Fruit fly (Drosophila melanogaster) ovary, adult (tissue): Measurements from ENCODE around the gene dpr6.

ENCODE experiments used
- CG17801 ChIP-seq: fragments of 200-800 bp; optimal IDR thresholded peaks from 2 replicates; lab custom pipeline; 2019; ENCODE audit warnings: missing biosample characterization, mild to moderate bottlenecking, missing genetic modification characterization, moderate library complexity; ENCODE audit not compliant: partially characterized antibody

dpr6 gene

DNA sequence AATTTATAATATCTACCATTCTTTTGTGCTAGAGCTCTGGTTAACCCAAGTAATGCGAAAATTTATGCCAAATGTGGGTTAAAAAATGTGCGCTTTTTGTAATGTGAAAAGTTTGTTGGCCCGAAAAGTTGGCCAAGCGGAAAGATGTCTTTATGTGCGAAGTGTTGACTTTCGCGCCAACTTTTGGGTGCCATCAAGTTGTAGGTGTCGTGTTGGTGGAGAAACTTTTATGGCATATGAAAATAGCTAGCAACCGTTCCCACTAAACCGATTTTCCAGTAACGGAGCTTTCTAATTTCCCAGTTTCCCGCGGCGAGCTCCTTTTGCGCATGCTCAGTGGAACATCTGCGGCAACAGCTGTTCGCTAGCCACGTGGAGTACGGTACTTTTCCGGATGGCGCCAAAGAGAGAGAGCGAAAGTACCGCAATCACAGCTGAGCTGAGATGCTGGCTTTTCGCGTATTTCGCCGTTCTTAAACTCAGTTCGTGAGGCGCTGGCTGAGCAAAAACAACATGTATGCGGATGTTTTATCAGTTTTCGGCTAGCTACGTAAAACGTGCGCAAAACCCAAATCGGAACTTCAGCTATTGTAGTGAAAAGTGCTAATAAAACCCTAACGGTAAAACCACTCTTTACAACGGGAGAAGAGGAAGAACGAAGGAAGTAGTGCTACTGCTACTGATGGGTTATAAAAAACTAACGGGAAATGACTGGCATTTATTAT, at the start of gene dpr6:
Gene dpr6 (plus strand): TSS at position 480 of the 725 bp plus-strand sequence.
- TF ChIP-seq CG17801 (GFP tag; lab: Kevin White, UChicago) = no peak

DNA sequence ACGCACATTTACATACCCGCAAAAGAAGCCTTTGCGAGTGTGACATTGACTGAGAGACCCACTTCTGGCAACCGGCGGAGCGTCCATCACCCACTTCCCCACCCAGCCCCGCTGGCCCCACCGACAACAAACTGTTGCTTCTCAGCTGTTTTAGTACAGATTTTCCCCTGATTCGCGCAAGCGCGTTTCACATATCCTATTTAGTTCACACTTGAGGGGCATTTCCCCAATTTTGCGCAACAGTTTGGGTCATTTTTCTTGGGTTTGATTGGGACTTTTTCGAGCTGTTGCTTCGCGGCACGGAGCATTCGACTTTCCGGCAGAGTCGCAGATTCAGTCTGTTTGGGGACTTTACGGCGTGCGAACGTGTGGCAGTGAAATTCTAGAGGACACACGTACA, 47.3 kb upstream of the dpr6 start:
- TF ChIP-seq CG17801 (GFP tag; lab: Kevin White, UChicago) = no peak

DNA sequence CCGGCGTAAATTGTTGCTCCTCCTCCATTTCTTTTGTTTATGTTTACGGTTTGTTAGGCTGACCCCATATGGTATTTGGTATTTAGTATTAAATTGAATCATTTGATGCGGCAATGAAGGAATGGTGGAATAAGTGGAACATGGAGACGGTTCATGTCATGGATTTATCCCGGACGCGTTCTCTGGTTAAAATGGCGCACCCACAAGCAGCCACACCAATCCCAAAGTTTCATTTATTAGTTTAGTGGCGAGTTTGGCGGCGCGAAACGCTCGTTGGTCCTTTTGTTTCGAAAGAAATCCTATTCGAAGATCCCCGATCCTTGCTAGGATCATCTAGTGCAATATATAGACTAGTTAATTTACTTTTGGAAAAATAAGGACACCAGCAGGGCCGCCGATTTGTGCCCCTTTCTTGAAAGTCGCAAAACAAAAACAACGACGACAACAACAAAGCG, 6.2 kb upstream of the dpr6 start, which contains the start of the genes CG6685 and Dronc:
Gene CG6685 (minus strand): TSS at position 51 of the 455 bp plus-strand sequence.
Gene Dronc (plus strand): TSS at position 213 of the 455 bp plus-strand sequence.
- TF ChIP-seq CG17801 (GFP tag; lab: Kevin White, UChicago) = peak; percentile 4

DNA sequence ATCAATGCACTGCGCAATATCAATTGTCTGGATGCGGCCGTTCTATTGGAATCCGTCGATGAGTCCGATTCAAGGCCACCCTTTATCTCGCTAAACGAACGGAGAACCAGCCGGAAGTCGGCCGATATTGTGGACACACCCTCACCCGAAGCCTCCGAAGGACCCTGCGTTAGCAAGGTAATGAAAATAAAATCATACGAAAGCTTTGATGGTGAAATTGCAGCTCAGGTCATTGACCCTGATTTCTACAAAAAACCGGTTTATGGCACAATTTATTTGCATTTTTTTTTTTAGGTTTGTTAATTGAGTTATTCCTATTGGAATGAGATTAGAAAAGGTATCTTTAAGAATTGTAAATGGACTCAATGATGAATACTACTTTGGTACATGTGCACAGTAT, 5.3 kb upstream of the dpr6 start:
- TF ChIP-seq CG17801 (GFP tag; lab: Kevin White, UChicago) = no peak

DNA sequence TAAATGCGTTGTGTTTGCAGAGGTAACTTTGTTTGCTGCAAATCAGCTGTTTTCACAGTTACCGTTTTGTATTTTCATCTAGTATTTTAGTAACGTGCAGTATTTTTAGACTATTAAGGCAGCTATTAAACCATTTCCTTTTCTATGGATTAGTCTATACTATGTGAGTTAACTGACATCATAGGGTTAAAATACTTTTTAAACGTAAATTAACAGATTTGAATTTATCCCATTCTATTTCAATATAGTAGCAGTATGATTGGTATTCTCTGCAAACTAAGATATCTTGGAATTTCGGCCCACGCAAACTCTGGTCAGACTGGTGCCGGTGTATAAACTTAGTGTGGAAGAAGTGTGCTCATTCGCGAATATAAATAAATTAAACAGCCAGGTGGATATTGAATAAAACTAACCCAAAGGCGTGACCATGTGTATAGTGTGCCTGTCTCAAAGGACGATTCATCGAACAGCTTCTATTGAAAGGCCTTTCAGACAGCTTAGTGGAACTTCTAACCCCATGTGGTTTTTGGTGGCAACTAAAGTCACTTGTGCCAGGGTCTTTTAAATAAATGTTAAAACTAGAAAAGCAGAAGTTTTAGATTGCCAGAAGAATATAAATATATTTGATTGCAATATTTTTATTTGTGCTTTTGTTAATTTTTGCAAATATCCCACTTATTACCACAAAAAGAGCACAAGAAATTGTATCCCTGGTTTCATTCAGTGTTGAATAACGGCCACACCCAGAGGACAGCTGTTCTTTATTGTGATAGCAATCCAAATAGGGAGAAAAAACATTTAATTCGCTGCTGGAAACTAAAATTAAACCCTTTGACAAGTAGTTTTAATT, 2.2 kb upstream of the dpr6 start, which contains the start of the genes CG6674, CG42455 and vnc:
Gene CG6674 (minus strand): TSS at position 48 of the 850 bp plus-strand sequence.
Gene CG42455 (plus strand): TSS at position 306 of the 850 bp plus-strand sequence.
Gene vnc (plus strand): TSS at position 306 of the 850 bp plus-strand sequence.
- TF ChIP-seq CG17801 (GFP tag; lab: Kevin White, UChicago) = no peak

DNA sequence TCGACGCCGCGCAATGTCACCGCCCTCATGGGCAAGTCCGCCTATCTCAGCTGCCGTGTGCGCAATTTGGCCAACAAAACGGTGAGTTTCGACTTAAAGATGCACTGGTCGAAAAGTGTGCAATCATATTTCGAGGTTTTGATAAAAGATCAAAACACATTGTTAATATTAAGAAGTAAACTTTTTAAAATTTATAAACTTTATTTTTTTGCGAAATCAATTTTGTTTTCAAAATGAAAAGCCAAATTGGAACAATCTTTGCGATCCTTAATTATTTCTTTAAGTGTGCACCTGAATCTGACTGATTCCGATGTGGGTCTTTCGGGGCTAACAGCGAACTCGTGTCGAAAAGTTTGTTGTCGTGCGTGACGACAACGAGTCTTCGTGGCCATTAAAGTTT, 58.9 kb downstream of the dpr6 start:
- TF ChIP-seq CG17801 (GFP tag; lab: Kevin White, UChicago) = no peak

DNA sequence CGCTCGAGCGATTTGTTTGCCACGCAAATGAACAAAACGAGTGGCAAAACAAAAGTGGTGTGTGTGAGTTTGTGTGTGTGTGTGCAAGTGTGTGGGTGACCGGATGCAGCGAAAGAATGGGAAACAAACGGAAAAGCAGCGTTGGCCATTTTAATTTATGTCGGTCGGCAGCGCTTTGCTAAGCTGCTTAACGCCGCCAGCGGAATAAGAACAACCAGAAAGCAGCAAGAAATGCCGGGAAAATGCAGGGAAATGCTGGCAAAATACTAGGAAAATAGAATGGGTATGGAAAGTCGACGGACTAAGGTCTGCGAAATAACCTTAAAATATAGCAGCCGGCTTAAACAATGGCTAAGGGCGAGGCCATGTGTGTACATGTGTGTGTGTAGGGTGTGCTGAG, 78.1 kb downstream of the dpr6 start:
- TF ChIP-seq CG17801 (GFP tag; lab: Kevin White, UChicago) = no peak

DNA sequence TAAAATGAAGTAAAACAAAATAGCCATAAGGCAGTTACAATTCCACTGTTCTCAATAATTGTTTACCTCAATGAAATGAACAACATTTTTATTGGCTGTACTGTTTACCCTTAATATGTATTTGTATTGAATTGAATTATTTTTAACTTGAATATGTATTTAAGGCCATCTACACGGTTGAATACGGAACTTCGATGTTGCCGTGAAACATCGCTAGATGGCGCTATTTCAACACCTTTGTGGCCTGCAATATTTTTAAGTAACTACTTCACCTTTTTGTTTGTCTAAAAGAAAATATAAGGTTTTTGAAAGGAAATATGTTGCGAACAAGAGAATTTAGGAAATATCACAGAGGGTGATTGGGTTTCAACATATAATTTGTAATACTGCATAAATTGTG, 104.1 kb downstream of the dpr6 start:
- TF ChIP-seq CG17801 (GFP tag; lab: Kevin White, UChicago) = no peak

DNA sequence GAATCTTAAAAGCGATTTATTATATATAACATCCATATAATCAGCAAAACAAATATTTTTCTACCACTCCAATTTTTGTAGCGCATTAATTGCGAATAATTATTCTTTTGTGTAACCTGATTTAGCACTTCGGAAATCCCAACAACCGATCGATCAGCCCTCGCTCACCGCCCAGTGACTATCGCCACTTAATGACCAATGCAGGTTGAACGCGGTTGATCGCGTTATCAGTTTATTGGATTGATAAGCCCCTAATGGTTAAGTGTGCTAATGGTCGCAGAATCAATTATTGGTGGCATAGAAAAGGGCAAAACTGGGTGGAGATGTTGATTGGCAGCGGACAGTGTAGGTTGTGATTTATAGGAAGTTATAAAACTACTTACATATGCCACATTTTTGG, 114.0 kb downstream of the dpr6 start:
- TF ChIP-seq CG17801 (GFP tag; lab: Kevin White, UChicago) = no peak

DNA sequence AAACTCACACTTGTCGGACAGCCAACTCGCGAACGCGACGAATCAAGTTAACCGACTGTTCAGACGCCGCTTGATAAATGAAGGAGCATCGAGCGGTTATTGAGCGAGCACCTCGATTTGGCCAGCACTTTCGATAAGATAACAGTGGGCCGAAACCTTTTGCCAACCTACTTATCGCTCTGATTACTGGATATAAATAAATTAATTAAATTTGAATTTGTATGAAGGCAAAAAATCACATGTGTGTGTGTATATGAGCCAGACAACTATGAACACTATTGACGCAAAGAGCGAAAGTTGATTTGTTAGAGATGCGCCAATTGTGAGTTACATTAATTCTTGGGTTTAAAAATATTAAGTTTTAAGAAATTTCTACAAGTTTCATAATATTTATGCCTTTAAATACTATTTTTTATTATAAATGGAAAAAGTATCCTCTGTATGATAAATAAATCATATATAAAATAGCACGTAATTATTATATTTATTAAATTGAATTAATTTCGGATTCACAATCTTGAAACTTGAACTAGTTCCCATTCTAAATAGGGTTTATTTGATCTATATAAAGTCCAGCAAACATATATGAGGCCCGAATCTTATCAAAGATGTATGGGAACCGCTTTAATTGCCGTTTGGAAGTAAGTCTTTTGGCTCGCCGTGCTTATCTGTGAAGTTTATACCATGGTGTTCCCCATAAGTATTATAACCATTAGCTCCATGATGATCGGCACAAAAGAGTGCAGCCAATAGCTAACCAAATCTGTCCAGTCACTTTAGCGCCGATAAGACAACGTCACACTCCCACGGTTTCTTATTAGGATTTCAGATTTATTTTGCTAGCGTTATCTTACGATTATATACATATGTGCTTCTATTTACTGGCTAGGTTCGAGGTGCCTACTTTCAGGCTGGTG, 115.2 kb downstream of the dpr6 start, which contains the start of gene CG14160:
Gene CG14160 (minus strand): TSS at position 51 of the 917 bp plus-strand sequence.
- no peak for TF ChIP-seq CG17801 (GFP tag; lab: Kevin White, UChicago)

DNA sequence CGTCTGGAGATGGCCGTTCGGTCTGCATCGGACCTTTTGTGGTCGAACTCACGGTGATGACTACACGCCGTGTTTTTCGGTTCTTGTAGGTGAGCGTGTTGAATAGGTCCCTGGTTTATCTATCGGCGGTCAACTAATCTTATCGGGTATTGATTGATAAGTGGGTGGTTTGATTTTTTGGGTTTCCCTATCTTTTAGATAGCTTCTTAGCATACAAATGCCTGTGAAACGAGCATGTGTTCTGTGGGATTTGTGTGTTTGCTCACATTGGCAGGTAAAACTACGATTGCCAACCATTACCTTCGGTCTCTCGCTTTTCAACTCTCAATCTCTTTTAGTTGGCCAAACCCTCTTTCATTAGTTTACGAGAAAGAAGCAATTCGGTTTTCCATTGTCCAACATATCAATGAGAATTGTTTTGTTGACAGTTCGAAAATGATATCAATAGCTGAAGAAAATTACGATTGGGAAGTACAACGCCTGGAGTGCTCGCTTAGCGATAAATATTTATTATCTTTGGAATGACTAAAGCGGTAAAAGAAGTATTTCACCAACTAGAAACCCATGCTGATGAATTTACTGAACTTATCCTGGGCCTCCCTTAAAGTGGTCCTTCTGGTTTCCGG, 117.9 kb downstream of the dpr6 start, which contains the start of gene CG32053:
Gene CG32053 (minus strand): TSS at position 69 of the 626 bp plus-strand sequence.
- TF ChIP-seq CG17801 (GFP tag; lab: Kevin White, UChicago) = no peak

DNA sequence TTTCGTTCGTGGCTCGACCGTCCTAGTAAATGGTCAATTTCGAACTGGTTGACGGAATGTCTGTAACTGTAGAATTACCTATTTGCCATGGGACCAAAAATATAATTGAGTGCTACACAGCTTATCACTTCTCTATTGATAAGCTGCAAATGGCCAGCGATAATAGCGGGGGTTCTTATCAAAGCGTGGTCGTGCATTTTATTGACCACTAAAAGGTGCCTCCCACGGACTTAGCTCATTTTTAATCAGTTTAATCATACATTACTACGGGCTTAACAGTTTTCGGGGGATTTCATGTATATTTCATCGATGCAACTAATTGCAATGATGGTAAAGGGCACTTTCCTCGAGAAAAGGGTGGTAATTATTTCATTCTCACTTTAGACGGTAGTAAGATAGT, 120.3 kb downstream of the dpr6 start, which contains the start of gene CG32054:
Gene CG32054 (minus strand): TSS at position 17 of the 400 bp plus-strand sequence.
- no peak for TF ChIP-seq CG17801 (GFP tag; lab: Kevin White, UChicago)

DNA sequence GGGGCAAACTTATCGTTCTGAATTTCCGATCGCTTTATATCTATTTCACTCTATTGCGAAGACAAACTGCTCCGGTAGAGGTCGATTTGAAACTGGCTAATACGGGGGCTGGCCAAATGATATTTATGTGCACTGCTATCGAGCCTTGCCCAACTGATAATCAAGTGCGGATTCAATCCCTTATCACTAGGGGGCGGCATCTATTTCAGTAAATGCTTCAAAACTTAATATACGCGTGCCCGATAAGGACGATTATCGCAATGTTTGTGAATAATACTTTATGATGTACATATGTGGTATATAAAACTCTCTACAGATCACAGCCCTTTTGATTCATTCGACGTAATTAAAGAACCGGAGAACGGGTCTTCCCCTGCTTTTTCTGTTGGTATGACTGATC, 123.6 kb downstream of the dpr6 start, which contains the start of gene Srg2:
Gene Srg2 (minus strand): TSS at position 101 of the 400 bp plus-strand sequence.
- TF ChIP-seq CG17801 (GFP tag; lab: Kevin White, UChicago) = no peak
